Worm (Caenorhabditis elegans) whole organism, early embryonic: ENCODE results near the gene nhr-27.

ENCODE experiments used
- B0310.2 ChIP-seq: sonication (generic microtip); optimal IDR thresholded peaks from 2 replicates; lab custom pipeline; 2016; ENCODE audit warnings: mild to moderate bottlenecking, missing genetic modification characterization, missing compliant biosample characterization
- F13C5.2 ChIP-seq: sonication (generic microtip); optimal IDR thresholded peaks from 2 replicates; lab custom pipeline; 2017; ENCODE audit warnings: mild to moderate bottlenecking, missing genetic modification characterization, inconsistent platforms, missing compliant biosample characterization
- aly-1 ChIP-seq: sonication (generic microtip); optimal IDR thresholded peaks from 2 replicates; lab custom pipeline; 2016; ENCODE audit warnings: missing genetic modification characterization, missing compliant biosample characterization
- ama-1 ChIP-seq: fragments of 150-350 bp; optimal IDR thresholded peaks from 2 replicates; lab custom pipeline; 2014
- ceh-13 ChIP-seq: fragments of 200-800 bp; sonication (Bioruptor generic); optimal IDR thresholded peaks from 2 replicates; lab custom pipeline; 2018; ENCODE audit warnings: mild to moderate bottlenecking, missing genetic modification characterization, missing compliant biosample characterization
- ceh-36 ChIP-seq: sonication (generic microtip); optimal IDR thresholded peaks from 2 replicates; lab custom pipeline; 2016; ENCODE audit warnings: missing genetic modification characterization, inconsistent platforms, missing compliant biosample characterization
- ets-7 ChIP-seq: sonication (generic microtip); optimal IDR thresholded peaks from 2 replicates; lab custom pipeline; 2016; ENCODE audit warnings: missing genotype, missing genetic modification characterization, missing compliant biosample characterization
- flt-1 ChIP-seq: fragments of 200-800 bp; sonication (Bioruptor generic); IDR thresholded peaks from 2 replicates; pipeline ENCODE4 v1.3.6; 2022; ENCODE audit warnings: missing genetic modification characterization, missing compliant biosample characterization
- hmbx-1 ChIP-seq: sonication (generic microtip); optimal IDR thresholded peaks from 2 replicates; lab custom pipeline; 2016; ENCODE audit warnings: mild to moderate bottlenecking, missing genetic modification characterization, missing compliant biosample characterization
- hmg-4 ChIP-seq: fragments of 200-800 bp; sonication (Bioruptor generic); optimal IDR thresholded peaks from 2 replicates; lab custom pipeline; 2018; ENCODE audit warnings: mild to moderate bottlenecking, missing genetic modification characterization, missing compliant biosample characterization
- hnd-1 ChIP-seq: sonication (generic microtip); optimal IDR thresholded peaks from 2 replicates; lab custom pipeline; 2016; ENCODE audit warnings: missing genetic modification characterization, missing compliant biosample characterization
- pes-1 ChIP-seq: fragments of 200-800 bp; sonication (Bioruptor generic); IDR thresholded peaks from 2 replicates; pipeline ENCODE4 v1.3.6; 2022; ENCODE audit warnings: missing genetic modification reagents, missing genetic modification characterization, missing compliant biosample characterization
- scrt-1 ChIP-seq: fragments of 200-800 bp; sonication (Bioruptor generic); IDR thresholded peaks from 2 replicates; pipeline ENCODE4 v1.3.6; 2022; ENCODE audit warnings: missing genetic modification characterization, missing compliant biosample characterization
- sea-1 ChIP-seq: fragments of 200-800 bp; sonication (Bioruptor generic); conservative IDR thresholded peaks from 2 replicates; pipeline ENCODE4 v1.3.6; 2022; ENCODE audit warnings: missing genetic modification characterization, missing compliant biosample characterization
- tbx-11 ChIP-seq: fragments of 200-800 bp; sonication (Bioruptor generic); IDR thresholded peaks from 2 replicates; pipeline ENCODE4 v1.3.6; 2022; ENCODE audit warnings: missing genetic modification characterization, missing compliant biosample characterization
- tbx-37 ChIP-seq: fragments of 200-800 bp; sonication (Bioruptor generic); conservative IDR thresholded peaks from 2 replicates; pipeline ENCODE4 v1.3.6; 2022; ENCODE audit warnings: missing genetic modification reagents, missing genetic modification characterization, missing compliant biosample characterization
- tra-4 ChIP-seq: sonication (generic microtip); optimal IDR thresholded peaks from 2 replicates; lab custom pipeline; 2017; ENCODE audit warnings: missing genetic modification characterization, missing compliant biosample characterization

Gene nhr-27

DNA sequence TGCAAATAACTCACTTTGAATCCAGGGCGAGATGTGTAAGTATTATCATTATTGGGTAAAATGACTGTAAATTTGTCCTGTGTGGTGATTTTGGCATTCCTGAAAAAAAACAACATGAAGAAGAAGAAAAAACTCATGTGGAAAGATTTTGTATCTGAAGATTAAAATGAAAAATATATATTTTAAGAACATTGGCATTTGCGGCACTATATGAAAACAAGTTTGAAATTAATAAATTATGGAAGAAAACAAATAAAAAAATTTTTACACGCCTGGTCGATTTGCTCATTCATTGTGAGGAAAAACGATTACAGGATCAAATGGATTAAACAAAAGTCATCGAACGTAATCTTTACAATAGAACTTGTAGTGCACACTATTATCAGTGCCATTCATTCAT is 38.4 kb downstream of the nhr-27 start, which contains the start of gene ilc-17.1:
ilc-17.1 (minus strand) TSS at position 101 of the 400 bp plus-strand sequence.
- TF ChIP-seq aly-1 (tag; lab: Kevin White, UChicago) (no peak), hnd-1 (tag; lab: Kevin White, UChicago) (no peak), F13C5.2 (tag; lab: Kevin White, UChicago) (no peak), ets-7 (no peak)

DNA sequence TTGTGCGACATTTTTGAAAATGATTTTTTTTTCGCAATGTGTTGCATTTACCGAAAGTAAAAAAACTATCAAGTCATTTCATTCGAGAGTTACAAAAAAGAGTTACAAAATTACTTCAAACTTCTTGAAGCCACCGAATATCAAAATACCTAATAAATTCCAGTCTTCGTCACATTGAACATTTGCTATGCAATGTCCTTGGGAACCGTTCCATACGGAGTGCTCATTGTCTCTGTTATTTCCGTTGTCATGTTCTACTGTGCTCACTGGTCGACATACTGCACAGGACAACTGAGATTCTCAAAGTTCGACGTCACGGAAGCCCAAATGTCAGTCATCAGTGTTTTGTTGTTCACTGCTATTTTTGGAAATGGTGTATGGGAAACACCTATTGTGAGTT is 44.1 kb downstream of the nhr-27 start:
- TF ChIP-seq scrt-1 (GFP tag; lab: Robert Waterston, UW): no peak
- no peak for TF ChIP-seq aly-1 (tag; lab: Kevin White, UChicago)
- TF ChIP-seq ama-1 (lab: Kevin White, UChicago): no peak
- TF ChIP-seq pes-1 (GFP tag; lab: Robert Waterston, UW): no peak
- no peak for TF ChIP-seq tbx-11
- no peak for TF ChIP-seq hmg-4 (GFP tag; lab: Kevin White, UChicago)
- no peak for TF ChIP-seq B0310.2 (tag; lab: Kevin White, UChicago)
- no peak for TF ChIP-seq ets-7
- TF ChIP-seq sea-1 (GFP tag; lab: Robert Waterston, UW): no peak
- TF ChIP-seq ceh-13: no peak
- no peak for TF ChIP-seq hmbx-1 (tag; lab: Kevin White, UChicago)
- TF ChIP-seq ceh-36: no peak
- TF ChIP-seq tra-4 (tag; lab: Kevin White, UChicago): no peak
- TF ChIP-seq hnd-1 (tag; lab: Kevin White, UChicago): no peak
- TF ChIP-seq F13C5.2 (tag; lab: Kevin White, UChicago): no peak
- no peak for TF ChIP-seq flt-1
- TF ChIP-seq tbx-37 (GFP tag; lab: Robert Waterston, UW): no peak

DNA sequence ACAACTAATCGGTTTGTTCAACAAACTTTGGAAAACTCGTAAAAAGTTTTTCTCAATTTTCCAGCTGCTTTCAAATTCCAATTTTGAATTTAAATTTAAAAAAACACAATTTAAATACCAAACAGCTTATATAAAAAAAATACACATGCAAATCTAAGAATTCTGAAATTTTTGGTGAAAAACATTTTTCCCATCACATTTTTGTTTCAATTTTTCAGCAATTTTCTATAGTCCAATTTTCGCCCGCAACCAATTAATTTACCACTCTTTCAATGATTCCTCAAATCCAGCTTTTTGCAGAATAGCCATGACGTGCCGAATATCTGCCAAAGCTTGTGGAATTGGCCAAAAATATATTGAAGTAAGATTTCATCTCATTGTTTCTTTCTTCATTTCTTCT is 46.3 kb downstream of the nhr-27 start, which contains the start of gene cept-1:
cept-1 (plus strand) TSS at position 301 of the 400 bp plus-strand sequence.
- TF ChIP-seq tra-4 (tag; lab: Kevin White, UChicago) (no peak), sea-1 (GFP tag; lab: Robert Waterston, UW) (no peak), ceh-36 (no peak), scrt-1 (GFP tag; lab: Robert Waterston, UW) (no peak), aly-1 (tag; lab: Kevin White, UChicago) (no peak), F13C5.2 (tag; lab: Kevin White, UChicago) (no peak), hmg-4 (GFP tag; lab: Kevin White, UChicago) (no peak), ceh-13 (no peak), B0310.2 (tag; lab: Kevin White, UChicago) (no peak), ets-7 (no peak), flt-1 (no peak), tbx-37 (GFP tag; lab: Robert Waterston, UW) (no peak), hnd-1 (tag; lab: Kevin White, UChicago) (no peak), pes-1 (GFP tag; lab: Robert Waterston, UW) (no peak)

DNA sequence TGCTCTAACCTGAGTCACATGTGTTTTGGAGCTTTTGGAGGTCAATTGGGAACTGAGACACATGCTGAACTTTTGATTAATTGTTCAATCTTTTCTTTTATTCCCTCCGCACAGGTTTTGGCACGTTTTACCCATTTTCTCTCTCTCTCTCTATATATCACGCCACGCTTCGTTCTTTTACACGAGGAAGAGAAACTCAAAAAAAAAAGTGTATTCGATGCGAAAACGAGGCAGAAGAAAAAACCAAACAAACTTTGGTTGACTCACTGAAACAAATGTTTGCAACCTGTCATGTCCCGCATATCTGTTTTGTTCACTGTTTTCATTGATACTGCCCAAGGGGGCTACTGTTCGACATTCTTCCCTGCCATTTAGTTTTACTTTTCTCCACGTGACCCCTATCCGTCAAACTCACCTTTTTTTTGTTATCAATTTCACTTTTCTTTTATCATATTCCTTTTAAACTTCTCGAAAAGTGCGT is 46.8 kb downstream of the nhr-27 start:
- TF ChIP-seq hmbx-1 (tag; lab: Kevin White, UChicago) (no peak), ceh-13 (no peak), ceh-36 (no peak), B0310.2 (tag; lab: Kevin White, UChicago) (no peak), F13C5.2 (tag; lab: Kevin White, UChicago) (no peak), sea-1 (GFP tag; lab: Robert Waterston, UW) (no peak), ama-1 (lab: Kevin White, UChicago) (no peak), flt-1 (no peak), aly-1 (tag; lab: Kevin White, UChicago) (no peak), scrt-1 (GFP tag; lab: Robert Waterston, UW) (no peak), tra-4 (tag; lab: Kevin White, UChicago) (no peak), hnd-1 (tag; lab: Kevin White, UChicago) (no peak)

DNA sequence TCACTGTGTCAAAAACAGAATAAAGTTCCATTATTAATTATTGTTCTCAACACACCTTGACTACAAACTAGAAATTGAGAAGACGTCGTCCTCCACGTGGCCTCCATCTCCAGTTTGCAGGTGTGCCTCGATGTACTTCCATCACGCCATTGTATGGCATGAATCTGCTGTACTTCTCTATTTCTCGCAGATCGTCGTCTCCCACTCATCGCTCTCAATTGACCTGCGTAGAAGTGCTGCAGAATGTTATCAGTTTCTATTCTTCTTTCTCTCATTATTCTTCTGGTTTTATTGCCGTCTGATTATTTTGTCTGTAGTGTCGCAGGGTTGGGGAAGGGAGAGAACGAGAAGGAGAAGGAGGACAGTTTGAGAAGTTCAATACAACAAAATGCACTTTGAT is 48.5 kb downstream of the nhr-27 start:
- TF ChIP-seq hnd-1 (tag; lab: Kevin White, UChicago) (no peak), tra-4 (tag; lab: Kevin White, UChicago) (no peak), tbx-11 (no peak)

DNA sequence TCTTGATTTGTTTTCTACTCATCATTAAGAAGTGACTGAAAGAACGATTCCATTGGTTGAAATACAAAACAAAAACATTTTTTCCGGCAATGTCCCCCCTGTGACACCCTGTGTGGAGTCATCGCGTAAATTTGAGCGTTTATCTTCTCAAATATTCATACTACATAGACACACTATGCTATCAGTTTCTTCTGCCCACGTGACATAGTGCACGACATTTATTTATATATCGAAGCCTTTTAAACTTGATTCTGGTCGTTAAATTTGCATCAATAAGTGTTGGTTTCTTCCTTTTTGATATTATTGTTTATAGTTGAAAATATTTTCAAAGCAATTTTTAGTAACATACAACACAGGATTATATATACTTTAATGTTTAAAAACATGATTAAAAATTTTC is 49.1 kb downstream of the nhr-27 start:
- TF ChIP-seq ets-7 (no peak), aly-1 (tag; lab: Kevin White, UChicago) (no peak), tra-4 (tag; lab: Kevin White, UChicago) (no peak), ceh-13 (no peak), pes-1 (GFP tag; lab: Robert Waterston, UW) (no peak), tbx-11 (no peak), ama-1 (lab: Kevin White, UChicago) (no peak), flt-1 (no peak), ceh-36 (no peak), sea-1 (GFP tag; lab: Robert Waterston, UW) (no peak)

DNA sequence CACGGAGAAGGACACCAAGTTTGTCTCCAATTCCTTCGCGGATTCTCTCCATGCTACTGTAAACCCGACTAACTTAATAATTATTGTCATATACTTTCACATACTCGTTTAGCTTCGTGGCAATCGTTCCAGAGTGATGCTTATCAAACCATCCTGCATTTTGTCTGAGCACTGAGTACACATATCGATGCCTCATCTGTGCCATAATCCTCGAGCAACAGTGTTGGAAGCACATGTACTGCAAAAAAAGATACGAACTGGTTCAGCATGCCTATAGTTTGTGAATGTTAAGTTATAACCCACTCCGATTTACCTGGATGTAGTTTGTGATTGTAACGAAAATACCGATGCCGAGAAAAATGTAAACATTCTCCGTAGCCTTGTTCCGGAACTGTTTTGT is 53.1 kb downstream of the nhr-27 start:
- no peak for TF ChIP-seq hnd-1 (tag; lab: Kevin White, UChicago)
- no peak for TF ChIP-seq pes-1 (GFP tag; lab: Robert Waterston, UW)
- TF ChIP-seq scrt-1 (GFP tag; lab: Robert Waterston, UW): no peak
- TF ChIP-seq flt-1: no peak
- TF ChIP-seq tbx-37 (GFP tag; lab: Robert Waterston, UW): no peak
- TF ChIP-seq ceh-36: no peak
- TF ChIP-seq ama-1 (lab: Kevin White, UChicago): no peak
- no peak for TF ChIP-seq hmg-4 (GFP tag; lab: Kevin White, UChicago)
- no peak for TF ChIP-seq tra-4 (tag; lab: Kevin White, UChicago)
- no peak for TF ChIP-seq aly-1 (tag; lab: Kevin White, UChicago)
- TF ChIP-seq tbx-11: no peak
- TF ChIP-seq ceh-13: no peak
- no peak for TF ChIP-seq hmbx-1 (tag; lab: Kevin White, UChicago)
- no peak for TF ChIP-seq sea-1 (GFP tag; lab: Robert Waterston, UW)
- no peak for TF ChIP-seq F13C5.2 (tag; lab: Kevin White, UChicago)
- TF ChIP-seq B0310.2 (tag; lab: Kevin White, UChicago): no peak
